Worm (Caenorhabditis elegans) whole organism, L2 larva: Measurements from ENCODE around the gene git-1.

ENCODE experiments used
- C34F6.9 ChIP-seq: fragments of 150-350 bp; optimal IDR thresholded peaks from 2 replicates; lab custom pipeline; 2014; ENCODE audit warnings: missing biosample characterization, missing genetic modification characterization
- F13H6.1 ChIP-seq: sonication (generic microtip); optimal IDR thresholded peaks from 2 replicates; lab custom pipeline; 2016; ENCODE audit warnings: missing genetic modification characterization, missing compliant biosample characterization
- R02D3.7 ChIP-seq: fragments of 150-350 bp; optimal IDR thresholded peaks from 2 replicates; lab custom pipeline; 2014; ENCODE audit warnings: missing biosample characterization, missing genetic modification characterization
- ZK546.5 ChIP-seq: sonication (generic microtip); optimal IDR thresholded peaks from 2 replicates; lab custom pipeline; 2017; ENCODE audit warnings: missing biosample characterization, missing genetic modification characterization
- alr-1 ChIP-seq: fragments of 150-350 bp; optimal IDR thresholded peaks from 2 replicates; lab custom pipeline; 2014; ENCODE audit warnings: missing biosample characterization, missing genetic modification characterization
- aly-2 ChIP-seq: fragments of 150-350 bp; optimal IDR thresholded peaks from 2 replicates; lab custom pipeline; 2014; ENCODE audit warnings: missing biosample characterization, missing genetic modification characterization
- ama-1 ChIP-seq: fragments of 150-350 bp; optimal IDR thresholded peaks from 2 replicates; lab custom pipeline; 2018; ENCODE audit warnings: inconsistent platforms
- blmp-1 ChIP-seq: sonication (generic microtip); optimal IDR thresholded peaks from 2 replicates; lab custom pipeline; 2017; ENCODE audit warnings: missing genetic modification characterization, mild to moderate bottlenecking, missing compliant biosample characterization, antibody characterized with exemption, moderate library complexity; ENCODE audit not compliant: insufficient read depth
- ceh-16 ChIP-seq: fragments of 150-350 bp; optimal IDR thresholded peaks from 2 replicates; lab custom pipeline; 2014; ENCODE audit warnings: missing biosample characterization, missing genetic modification characterization
- ceh-82 ChIP-seq: fragments of 150-350 bp; optimal IDR thresholded peaks from 2 replicates; lab custom pipeline; 2014; ENCODE audit warnings: missing biosample characterization, missing genetic modification characterization
- crh-2 ChIP-seq: sonication (generic microtip); optimal IDR thresholded peaks from 2 replicates; lab custom pipeline; 2017; ENCODE audit warnings: missing biosample characterization, missing genetic modification characterization
- dmd-4 ChIP-seq: sonication (generic microtip); optimal IDR thresholded peaks from 2 replicates; lab custom pipeline; 2017; ENCODE audit warnings: missing biosample characterization, missing genetic modification characterization
- egl-27 ChIP-seq: sonication (generic microtip); optimal IDR thresholded peaks from 3 replicates; lab custom pipeline; 2017; ENCODE audit warnings: missing biosample characterization, missing genetic modification reagents, missing genetic modification characterization
- elt-1 ChIP-seq: fragments of 150-350 bp; optimal IDR thresholded peaks from 2 replicates; lab custom pipeline; 2014; ENCODE audit warnings: missing biosample characterization, missing genetic modification characterization
- elt-3 ChIP-seq: sonication (generic microtip); optimal IDR thresholded peaks from 2 replicates; lab custom pipeline; 2017; ENCODE audit warnings: missing biosample characterization, missing genetic modification characterization
- fos-1 ChIP-seq: fragments of 150-350 bp; optimal IDR thresholded peaks from 2 replicates; lab custom pipeline; 2014; ENCODE audit warnings: missing biosample characterization, missing genetic modification characterization
- gmeb-1 ChIP-seq: fragments of 150-350 bp; optimal IDR thresholded peaks from 2 replicates; lab custom pipeline; 2014; ENCODE audit warnings: missing biosample characterization, missing genetic modification characterization
- lin-11 ChIP-seq: fragments of 150-350 bp; sonication (generic microtip); optimal IDR thresholded peaks from 2 replicates; lab custom pipeline; 2014; ENCODE audit warnings: missing biosample characterization, missing genetic modification characterization, inconsistent platforms, mixed read lengths
- lin-39 ChIP-seq: fragments of 150-350 bp; optimal IDR thresholded peaks from 2 replicates; lab custom pipeline; 2014; ENCODE audit warnings: missing biosample characterization, missing genetic modification reagents, missing genetic modification characterization
- lsy-2 ChIP-seq, 2 experiments: fragments of 150-350 bp in 1 of 2; sonication (generic microtip) in 1 of 2; optimal IDR thresholded peaks; 2 replicates each; lab custom pipeline; 2014 to 2017; ENCODE audit warnings: missing biosample characterization in 2 of 2, missing genetic modification characterization in 2 of 2
- mab-5 ChIP-seq: fragments of 150-350 bp; optimal IDR thresholded peaks from 2 replicates; lab custom pipeline; 2014; ENCODE audit warnings: missing biosample characterization, missing genetic modification characterization
- mbf-1 ChIP-seq: sonication (generic microtip); optimal IDR thresholded peaks from 2 replicates; lab custom pipeline; 2017; ENCODE audit warnings: missing biosample characterization, missing genetic modification characterization
- mdl-1 ChIP-seq, 2 experiments: fragments of 150-350 bp in 1 of 2; sonication (generic microtip) in 1 of 2; optimal IDR thresholded peaks; 2 replicates each; lab custom pipeline; 2017; ENCODE audit warnings: missing biosample characterization in 2 of 2, missing genetic modification characterization in 2 of 2
- nhr-10 ChIP-seq: sonication (generic microtip); optimal IDR thresholded peaks from 2 replicates; lab custom pipeline; 2017; ENCODE audit warnings: missing biosample characterization, missing genetic modification characterization
- nhr-11 ChIP-seq: fragments of 150-350 bp; optimal IDR thresholded peaks from 2 replicates; lab custom pipeline; 2014; ENCODE audit warnings: missing biosample characterization, missing genetic modification characterization
- nhr-12 ChIP-seq: fragments of 150-350 bp; optimal IDR thresholded peaks from 2 replicates; lab custom pipeline; 2014; ENCODE audit warnings: missing biosample characterization, missing genetic modification characterization
- nhr-129 ChIP-seq: fragments of 150-350 bp; optimal IDR thresholded peaks from 2 replicates; lab custom pipeline; 2014; ENCODE audit warnings: missing biosample characterization, missing genetic modification characterization
- nhr-21 ChIP-seq: fragments of 150-350 bp; optimal IDR thresholded peaks from 2 replicates; lab custom pipeline; 2014; ENCODE audit warnings: missing biosample characterization, missing genetic modification characterization
- nhr-23 ChIP-seq: fragments of 150-350 bp; optimal IDR thresholded peaks from 2 replicates; lab custom pipeline; 2014; ENCODE audit warnings: missing biosample characterization, missing genetic modification reagents, missing genetic modification characterization
- nhr-237 ChIP-seq: fragments of 150-350 bp; optimal IDR thresholded peaks from 2 replicates; lab custom pipeline; 2014; ENCODE audit warnings: missing biosample characterization, missing genetic modification characterization
- nhr-25 ChIP-seq: fragments of 150-350 bp; sonication (generic microtip); optimal IDR thresholded peaks from 3 replicates; lab custom pipeline; 2014; ENCODE audit warnings: missing biosample characterization, missing genetic modification characterization
- nhr-6 ChIP-seq: fragments of 150-350 bp; optimal IDR thresholded peaks from 2 replicates; lab custom pipeline; 2014; ENCODE audit warnings: missing biosample characterization, missing genetic modification characterization
- nhr-77 ChIP-seq: fragments of 150-350 bp; optimal IDR thresholded peaks from 2 replicates; lab custom pipeline; 2014; ENCODE audit warnings: missing biosample characterization, missing genetic modification characterization
- peb-1 ChIP-seq: fragments of 150-350 bp; optimal IDR thresholded peaks from 2 replicates; lab custom pipeline; 2014; ENCODE audit warnings: missing biosample characterization, missing genetic modification characterization
- sem-4 ChIP-seq: fragments of 150-350 bp; optimal IDR thresholded peaks from 2 replicates; lab custom pipeline; 2014; ENCODE audit warnings: missing biosample characterization, missing genetic modification reagents, missing genetic modification characterization
- skn-1 ChIP-seq: sonication (generic microtip); optimal IDR thresholded peaks from 2 replicates; lab custom pipeline; 2017; ENCODE audit warnings: missing biosample characterization, missing genetic modification characterization
- sma-3 ChIP-seq: sonication (generic microtip); optimal IDR thresholded peaks from 2 replicates; lab custom pipeline; 2016; ENCODE audit warnings: missing genetic modification reagents, missing genetic modification characterization, missing compliant biosample characterization
- sma-9 ChIP-seq, 2 experiments: fragments of 150-350 bp in 1 of 2; sonication (generic microtip) in 1 of 2; optimal IDR thresholded peaks; 2 replicates each; lab custom pipeline; 2014 to 2016; ENCODE audit warnings: missing genetic modification characterization in 2 of 2, mild to moderate bottlenecking in 1 of 2, missing biosample characterization in 1 of 2, missing compliant biosample characterization in 1 of 2, missing genetic modification reagents in 1 of 2, moderate library complexity in 1 of 2
- snpc-4 ChIP-seq: fragments of 150-350 bp; optimal IDR thresholded peaks from 2 replicates; lab custom pipeline; 2014; ENCODE audit warnings: missing biosample characterization, missing genetic modification characterization
- unc-55 ChIP-seq: fragments of 150-350 bp; sonication (generic microtip); optimal IDR thresholded peaks from 3 replicates; lab custom pipeline; 2014; ENCODE audit warnings: missing biosample characterization, missing genetic modification reagents, missing genetic modification characterization
- unc-62 ChIP-seq: fragments of 150-350 bp; optimal IDR thresholded peaks from 2 replicates; lab custom pipeline; 2014; ENCODE audit warnings: missing biosample characterization, missing genetic modification reagents, missing genetic modification characterization
- zag-1 ChIP-seq: fragments of 150-350 bp; optimal IDR thresholded peaks from 2 replicates; lab custom pipeline; 2014; ENCODE audit warnings: missing biosample characterization, missing genetic modification characterization
- ztf-1 ChIP-seq: fragments of 200-800 bp; sonication (Bioruptor generic); conservative IDR thresholded peaks from 2 replicates; pipeline ENCODE4 v1.3.6; 2022; ENCODE audit warnings: missing genetic modification characterization, missing compliant biosample characterization
- ztf-11 ChIP-seq: sonication (generic microtip); optimal IDR thresholded peaks from 2 replicates; lab custom pipeline; 2017; ENCODE audit warnings: missing biosample characterization, missing genetic modification characterization
- ztf-4 ChIP-seq: fragments of 150-350 bp; optimal IDR thresholded peaks from 2 replicates; lab custom pipeline; 2014; ENCODE audit warnings: missing biosample characterization, missing genetic modification characterization

Gene git-1

ce11 chrX:10474998-10475577 lies 49.6 kb upstream of the git-1 start, which contains the start of gene elt-4:
TSS of gene elt-4 (plus strand) at chrX:10475527.
- TF ChIP-seq lin-11 (tag; lab: Kevin White, UChicago), result no peak
- TF ChIP-seq fos-1, result peak; percentile 60
- no peak for TF ChIP-seq nhr-21 (tag; lab: Kevin White, UChicago)
- TF ChIP-seq peb-1 (tag; lab: Kevin White, UChicago), result no peak

- no peak for TF ChIP-seq ztf-4 (tag; lab: Kevin White, UChicago)
- no peak for TF ChIP-seq unc-55
- no peak for TF ChIP-seq ztf-11
- TF ChIP-seq nhr-25 (tag; lab: Kevin White, UChicago), result no peak
- no peak for TF ChIP-seq snpc-4 (tag; lab: Kevin White, UChicago)
- TF ChIP-seq zag-1 (tag; lab: Kevin White, UChicago), result no peak
- TF ChIP-seq sem-4, result no peak
- TF ChIP-seq fos-1, result no peak
- TF ChIP-seq nhr-237 (tag; lab: Kevin White, UChicago), result no peak
- TF ChIP-seq egl-27 (tag; lab: Kevin White, UChicago), result no peak
- TF ChIP-seq lin-39, result no peak
- TF ChIP-seq nhr-6 (tag; lab: Kevin White, UChicago), result no peak
- no peak for TF ChIP-seq nhr-11 (tag; lab: Kevin White, UChicago)
- no peak for TF ChIP-seq blmp-1 (tag; lab: Kevin White, UChicago)
- no peak for TF ChIP-seq peb-1 (tag; lab: Kevin White, UChicago)
- no peak for TF ChIP-seq ztf-1
- no peak for TF ChIP-seq dmd-4 (tag; lab: Kevin White, UChicago)
- no peak for TF ChIP-seq mbf-1
Measured at ce11 chrX:10476573-10476972, 48.1 kb upstream of the git-1 start, which contains the start of gene C39B10.7. TSS of gene C39B10.7 (plus strand) at chrX:10476873.

ce11 chrX:10477172-10477985 lies 47.3 kb upstream of the git-1 start:
- TF ChIP-seq nhr-11 (tag; lab: Kevin White, UChicago) (no peak), lsy-2 (tag; optimal IDR thresholded peaks at IDR 0.05; lab: Kevin White, UChicago) (peak in 1 of 2 experiments; percentile 4), ceh-82 (tag; lab: Kevin White, UChicago) (no peak), gmeb-1 (peak; percentile 11), skn-1 (tag; lab: Kevin White, UChicago) (peak; percentile 38), dmd-4 (tag; lab: Kevin White, UChicago) (no peak), elt-3 (no peak), F13H6.1 (tag; lab: Kevin White, UChicago) (peak; percentile 49), nhr-12 (tag; lab: Kevin White, UChicago) (no peak), crh-2 (tag; lab: Kevin White, UChicago) (peak; percentile 68), mdl-1 (tag; optimal IDR thresholded peaks at IDR 0.05; lab: Kevin White, UChicago) (no peak), ZK546.5 (tag; lab: Kevin White, UChicago) (no peak), aly-2 (tag; lab: Kevin White, UChicago) (no peak), zag-1 (tag; lab: Kevin White, UChicago) (no peak), nhr-25 (tag; lab: Kevin White, UChicago) (no peak), C34F6.9 (tag; lab: Kevin White, UChicago) (no peak), fos-1 (peak; percentile 93), mab-5 (tag; lab: Kevin White, UChicago) (no peak), ceh-16 (tag; lab: Kevin White, UChicago) (no peak), ztf-4 (tag; lab: Kevin White, UChicago) (no peak), mbf-1 (no peak), nhr-10 (tag; lab: Kevin White, UChicago) (no peak), nhr-77 (no peak), ztf-11 (no peak), snpc-4 (tag; lab: Kevin White, UChicago) (no peak), sma-9 (GFP tag; optimal IDR thresholded peaks at IDR 0.05; lab: Kevin White, UChicago) (peak; percentile 53), sma-9 (tag; optimal IDR thresholded peaks at IDR 0.05; lab: Kevin White, UChicago) (no peak), R02D3.7 (tag; lab: Kevin White, UChicago) (no peak), nhr-21 (tag; lab: Kevin White, UChicago) (no peak), nhr-6 (tag; lab: Kevin White, UChicago) (no peak), alr-1 (tag; lab: Kevin White, UChicago) (no peak), elt-1 (tag; lab: Kevin White, UChicago) (no peak), unc-55 (no peak), nhr-237 (tag; lab: Kevin White, UChicago) (no peak), blmp-1 (tag; lab: Kevin White, UChicago) (no peak), unc-62 (GFP tag; lab: Kevin White, UChicago) (no peak), lin-11 (tag; lab: Kevin White, UChicago) (no peak), nhr-23 (tag; lab: Kevin White, UChicago) (no peak), peb-1 (tag; lab: Kevin White, UChicago) (no peak), egl-27 (tag; lab: Kevin White, UChicago) (no peak), sma-3 (GFP tag; lab: Kevin White, UChicago) (peak; percentile 1), nhr-129 (tag; lab: Kevin White, UChicago) (no peak), sem-4 (no peak), ama-1 (lab: Kevin White, UChicago) (no peak)
